Fruit fly (Drosophila melanogaster): ENCODE data around the gene by.

The by gene

DNA sequence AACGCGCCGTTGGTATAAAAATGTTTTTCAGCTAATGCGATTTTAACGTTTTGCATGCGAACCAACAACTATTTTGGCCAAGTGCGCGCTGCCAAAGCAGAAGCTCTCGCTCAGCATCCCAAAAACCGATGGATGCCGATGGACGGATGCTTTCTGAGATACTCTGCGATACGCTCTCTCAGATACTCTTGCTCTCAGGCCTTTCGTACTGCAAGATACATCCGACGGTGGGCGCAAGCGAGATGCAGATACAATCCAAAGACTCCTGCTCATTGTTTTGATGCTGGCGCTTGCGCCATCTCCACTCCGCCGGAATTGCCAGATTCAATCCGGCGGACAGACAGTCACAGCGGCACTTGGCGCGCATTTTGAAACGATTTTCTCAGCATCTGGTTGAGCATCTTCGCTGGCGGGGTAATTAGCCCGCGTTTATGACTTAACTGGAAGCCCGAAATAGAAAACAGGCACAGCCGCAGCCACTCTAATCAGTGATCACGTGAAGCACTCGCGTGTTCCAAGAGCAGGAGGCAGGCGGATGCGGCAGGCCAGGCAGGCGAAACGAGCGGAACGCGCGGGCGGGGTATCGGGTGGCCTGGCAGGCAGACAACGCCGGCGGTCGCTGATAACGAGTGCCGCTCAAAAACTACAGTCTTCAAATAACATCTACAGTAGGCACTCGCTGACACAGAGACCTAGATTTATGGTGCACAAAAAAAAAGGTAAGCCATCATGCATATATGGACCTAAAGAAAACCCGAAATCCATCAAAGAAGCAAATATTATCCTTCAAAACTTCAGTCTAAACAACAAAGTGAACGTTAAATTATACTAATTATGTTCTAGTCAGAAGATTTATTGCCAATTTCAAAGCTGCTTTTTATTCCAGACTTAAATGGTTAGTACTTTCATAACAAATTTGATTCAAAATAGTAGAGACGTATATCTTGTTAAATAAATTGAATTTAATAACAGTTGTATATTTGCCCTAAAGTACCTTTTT lies 38.9 kb downstream of the by start, which contains the start of gene CG16779 (continued):
- TF ChIP-seq Abd-B (GFP tag; optimal IDR thresholded peaks at IDR 0.05), result peak; percentile 4
- TF ChIP-seq Neu2 (GFP tag; optimal IDR thresholded peaks at IDR 0.05; ENCODE audit: borderline replicate concordance), result no peak
- no peak for TF ChIP-seq amos (GFP tag; IDR thresholded peaks at IDR 0.05; ENCODE audit: partially characterized antibody)
- peak; percentile 15 for TF ChIP-seq Hmr (GFP tag; optimal IDR thresholded peaks at IDR 0.05)
- peak; percentile 16 for TF ChIP-seq disco-r (GFP tag; optimal IDR thresholded peaks at IDR 0.05)
- TF ChIP-seq pum (GFP tag; optimal IDR thresholded peaks at IDR 0.05), result no peak
- peak; percentile 69; the same call in 1 of the 2 replicates for TF ChIP-seq CG31441 (GFP tag; IDR thresholded peaks at IDR 0.05)
- TF ChIP-seq pros (GFP tag; optimal IDR thresholded peaks at IDR 0.05), result peak; percentile 14
- peak; percentile 28 for TF ChIP-seq D19A (tag; optimal IDR thresholded peaks at IDR 0.05)
- peak; percentile 17 for TF ChIP-seq CG11723 (GFP tag; optimal IDR thresholded peaks at IDR 0.05)
- TF ChIP-seq mld (GFP tag; IDR thresholded peaks at IDR 0.05; ENCODE audit: partially characterized antibody), result no peak
- TF ChIP-seq CG31365 (tag; optimal IDR thresholded peaks at IDR 0.05), result no peak
- TF ChIP-seq CG17568 (GFP tag; optimal IDR thresholded peaks at IDR 0.05), result no peak
- TF ChIP-seq Hr51 (GFP tag; optimal IDR thresholded peaks at IDR 0.05), result peak in 1 of 2 experiments; percentile 60
- TF ChIP-seq ATbp (GFP tag; optimal IDR thresholded peaks at IDR 0.05), result no peak
- no peak for TF ChIP-seq Gug (GFP tag; IDR thresholded peaks at IDR 0.05)
- no peak for TF ChIP-seq Aef1 (GFP tag; IDR thresholded peaks at IDR 0.05)
- TF ChIP-seq grn (GFP tag; optimal IDR thresholded peaks at IDR 0.05), result no peak
- peak; percentile 6 for TF ChIP-seq chn (GFP tag; optimal IDR thresholded peaks at IDR 0.05)
- TF ChIP-seq Lhr (GFP tag; optimal IDR thresholded peaks at IDR 0.05), result no peak
- peak in 1 of 2 experiments; percentile 74 for TF ChIP-seq Hr78 (GFP tag; optimal IDR thresholded peaks at IDR 0.05)
- TF ChIP-seq CG4282 (GFP tag; optimal IDR thresholded peaks at IDR 0.05), result no peak
- peak; percentile 15 for TF ChIP-seq Bteb2 (GFP tag; optimal IDR thresholded peaks at IDR 0.05)
- peak; percentile 55 for TF ChIP-seq CG15696 (tag; optimal IDR thresholded peaks at IDR 0.05)
- TF ChIP-seq sd (tag; optimal IDR thresholded peaks at IDR 0.05), result no peak
- no peak for TF ChIP-seq CG31388 (GFP tag; optimal IDR thresholded peaks at IDR 0.05)
- TF ChIP-seq CG4424 (GFP tag; optimal IDR thresholded peaks at IDR 0.05), result peak; percentile 15
- no peak for TF ChIP-seq psq (GFP tag; optimal IDR thresholded peaks at IDR 0.05)
- no peak for TF ChIP-seq CG16813 (GFP tag; IDR thresholded peaks at IDR 0.05; ENCODE audit: partially characterized antibody)
- TF ChIP-seq vvl (GFP tag; IDR thresholded peaks at IDR 0.05), result no peak
- no peak for TF ChIP-seq Taf1 (GFP tag; IDR thresholded peaks at IDR 0.05)
- no peak for TF ChIP-seq crc (GFP tag; optimal IDR thresholded peaks at IDR 0.05)
- no peak for TF ChIP-seq tx (GFP tag; optimal IDR thresholded peaks at IDR 0.05)
- TF ChIP-seq CG6689 (GFP tag; IDR thresholded peaks at IDR 0.05), result 0 out of 2 replicates have a peak, but pooled peaks have one; percentile 25
- TF ChIP-seq Nf-YB (GFP tag; optimal IDR thresholded peaks at IDR 0.05), result no peak
- no peak for TF ChIP-seq bowl (GFP tag; IDR thresholded peaks at IDR 0.05)
- TF ChIP-seq fd102C (GFP tag; optimal IDR thresholded peaks at IDR 0.05), result no peak
- TF ChIP-seq CG32772 (GFP tag; IDR thresholded peaks at IDR 0.05), result no peak
- TF ChIP-seq NC2α (GFP tag; optimal IDR thresholded peaks at IDR 0.05), result no peak
- TF ChIP-seq Mad (GFP tag; optimal IDR thresholded peaks at IDR 0.05), result no peak
- no peak for TF ChIP-seq wor (GFP tag; IDR thresholded peaks at IDR 0.05)
- peak; percentile 32 for TF ChIP-seq CG12155 (GFP tag; optimal IDR thresholded peaks at IDR 0.05)
- TF ChIP-seq crp (GFP tag; optimal IDR thresholded peaks at IDR 0.05), result no peak
- TF ChIP-seq CG10959 (GFP tag; IDR thresholded peaks at IDR 0.05), result no peak
- TF ChIP-seq wek (GFP tag; optimal IDR thresholded peaks at IDR 0.05), result no peak
- no peak for TF ChIP-seq CG42726 (GFP tag; IDR thresholded peaks at IDR 0.05; ENCODE audit: partially characterized antibody)
- TF ChIP-seq repo (GFP tag; optimal IDR thresholded peaks at IDR 0.05), result no peak
- peak; percentile 36 for TF ChIP-seq CG5245 (GFP tag; optimal IDR thresholded peaks at IDR 0.05)
